Fruit fly (Drosophila melanogaster): ENCODE results near the gene CG6999.

- TF ChIP-seq lola (GFP tag; optimal IDR thresholded peaks at IDR 0.05) (no peak), Abd-B (GFP tag; optimal IDR thresholded peaks at IDR 0.05) (no peak), CG14710 (tag; optimal IDR thresholded peaks at IDR 0.05) (no peak), cato (GFP tag; optimal IDR thresholded peaks at IDR 0.05; ENCODE audit: borderline replicate concordance) (no peak), CG4854 (GFP tag; optimal IDR thresholded peaks at IDR 0.05) (no peak), mam (GFP tag; optimal IDR thresholded peaks at IDR 0.05) (no peak), dmrt99B (tag; optimal IDR thresholded peaks at IDR 0.05) (peak; percentile 35), BtbVII (GFP tag; optimal IDR thresholded peaks at IDR 0.05) (no peak)
These were observed 45.6 kb upstream of the CG6999 start for dm6 chrX:9042457-9043045.

Data from whole organism, embryonic.